Worm (Caenorhabditis elegans) whole organism, early embryonic: ENCODE results near the gene ZK1127.3.

Source experiments
- aly-1 ChIP-seq: sonication (generic microtip); optimal IDR thresholded peaks from 2 replicates; lab custom pipeline; 2016; ENCODE audit warnings: missing genetic modification characterization, missing compliant biosample characterization
- ama-1 ChIP-seq: fragments of 150-350 bp; optimal IDR thresholded peaks from 2 replicates; lab custom pipeline; 2014
- hmg-4 ChIP-seq: fragments of 200-800 bp; sonication (Bioruptor generic); optimal IDR thresholded peaks from 2 replicates; lab custom pipeline; 2018; ENCODE audit warnings: mild to moderate bottlenecking, missing genetic modification characterization, missing compliant biosample characterization
- hnd-1 ChIP-seq: sonication (generic microtip); optimal IDR thresholded peaks from 2 replicates; lab custom pipeline; 2016; ENCODE audit warnings: missing genetic modification characterization, missing compliant biosample characterization

DNA sequence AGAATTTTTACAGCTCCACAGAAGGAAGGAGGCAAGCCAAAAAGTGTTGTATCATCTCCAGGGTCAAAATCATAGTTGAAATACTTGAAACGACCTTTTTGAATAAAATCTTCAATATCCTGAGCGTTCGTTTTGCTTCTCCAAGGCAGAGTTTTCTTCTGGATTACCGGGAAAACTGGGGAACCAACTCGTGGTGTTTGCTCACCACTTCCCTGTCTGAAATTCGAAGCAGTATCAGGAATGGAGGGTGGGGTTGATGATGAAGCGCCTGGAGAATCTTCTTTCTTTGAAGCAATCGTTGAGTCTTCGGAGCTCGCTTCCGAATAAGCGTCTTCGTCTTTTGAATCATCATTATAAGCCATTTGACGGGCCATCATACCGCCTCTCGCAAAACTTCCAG, 48.0 kb downstream of the ZK1127.3 start:
- no peak for TF ChIP-seq ama-1 (lab: Kevin White, UChicago)
- no peak for TF ChIP-seq hmg-4 (GFP tag; lab: Kevin White, UChicago)
- no peak for TF ChIP-seq hnd-1 (tag; lab: Kevin White, UChicago)
- TF ChIP-seq aly-1, result no peak
